Fruit fly (Drosophila melanogaster): Measurements from ENCODE around the gene MRP.

Gene MRP

dm6 chr2L:12681603-12682368, 37.1 kb upstream of the MRP start:
- TF ChIP-seq CG34367 (tag; optimal IDR thresholded peaks at IDR 0.05): no peak
- TF ChIP-seq CG12605 (GFP tag; IDR thresholded peaks at IDR 0.05): no peak
- TF ChIP-seq CG10348 (GFP tag; IDR thresholded peaks at IDR 0.05): no peak

- no peak for TF ChIP-seq CG4496 (GFP tag; IDR thresholded peaks at IDR 0.05)
- no peak for TF ChIP-seq Snoo (tag; optimal IDR thresholded peaks at IDR 0.05)
- TF ChIP-seq CG13204 (GFP tag; optimal IDR thresholded peaks at IDR 0.05): no peak
- TF ChIP-seq CG32121 (GFP tag; IDR thresholded peaks at IDR 0.05): no peak
- no peak for TF ChIP-seq CG34367 (tag; optimal IDR thresholded peaks at IDR 0.05)
- no peak for TF ChIP-seq gl (tag; optimal IDR thresholded peaks at IDR 0.05)
- no peak for TF ChIP-seq CG8159 (tag; optimal IDR thresholded peaks at IDR 0.05)
- TF ChIP-seq Pif1B (GFP tag; optimal IDR thresholded peaks at IDR 0.05): no peak
- no peak for TF ChIP-seq EcR (GFP tag; optimal IDR thresholded peaks at IDR 0.05)
- no peak for TF ChIP-seq D1 (tag; optimal IDR thresholded peaks at IDR 0.05)
- TF ChIP-seq CG15710 (tag; optimal IDR thresholded peaks at IDR 0.05): no peak
- TF ChIP-seq CG17806 (tag; optimal IDR thresholded peaks at IDR 0.05): no peak
- no peak for TF ChIP-seq CG12605 (GFP tag; IDR thresholded peaks at IDR 0.05)
- no peak for TF ChIP-seq CG10348 (GFP tag; IDR thresholded peaks at IDR 0.05)
- no peak for TF ChIP-seq rn (GFP tag; IDR thresholded peaks at IDR 0.05)
- TF ChIP-seq CG8301 (tag; optimal IDR thresholded peaks at IDR 0.05): no peak
These were observed 32.0 kb upstream of the MRP start for dm6 chr2L:12686811-12687210.

- TF ChIP-seq CG10348 (GFP tag; IDR thresholded peaks at IDR 0.05) (no peak), CG14655 (GFP tag; optimal IDR thresholded peaks at IDR 0.05) (no peak), CG8301 (tag; optimal IDR thresholded peaks at IDR 0.05) (no peak), D1 (tag; optimal IDR thresholded peaks at IDR 0.05) (no peak), gl (tag; optimal IDR thresholded peaks at IDR 0.05) (no peak), CG13204 (GFP tag; optimal IDR thresholded peaks at IDR 0.05) (no peak), CG4496 (GFP tag; IDR thresholded peaks at IDR 0.05) (no peak), CG15710 (tag; optimal IDR thresholded peaks at IDR 0.05) (no peak), Pif1A (GFP tag; optimal IDR thresholded peaks at IDR 0.05) (no peak), rn (GFP tag; IDR thresholded peaks at IDR 0.05) (no peak), Pif1B (GFP tag; optimal IDR thresholded peaks at IDR 0.05) (no peak)
These were observed 29.5 kb upstream of the MRP start for dm6 chr2L:12689281-12689765.

dm6 chr2L:12692343-12693079, 26.3 kb upstream of the MRP start, which contains the start of the genes CCT4 and CG6153:
Gene CCT4, minus strand, starts transcription at chr2L:12692934.
Gene CG6153, plus strand, starts transcription at chr2L:12692993.
- TF ChIP-seq fd96Ca (GFP tag; IDR thresholded peaks at IDR 0.05) (0 out of 3 replicates have a peak, but pooled peaks have one; percentile 25), Snoo (tag; optimal IDR thresholded peaks at IDR 0.05) (no peak)

dm6 chr2L:12694823-12695420, 23.9 kb upstream of the MRP start, which contains the start of the genes IFT43 and PICK1:
Gene IFT43, minus strand, starts transcription at chr2L:12694988.
Gene PICK1, plus strand, starts transcription at chr2L:12695033.
- no peak for TF ChIP-seq CG15710 (tag; optimal IDR thresholded peaks at IDR 0.05)
- no peak for TF ChIP-seq CG8159 (tag; optimal IDR thresholded peaks at IDR 0.05)
- no peak for TF ChIP-seq CG10348 (GFP tag; IDR thresholded peaks at IDR 0.05)
- TF ChIP-seq Ets98B (GFP tag; IDR thresholded peaks at IDR 0.05): no peak
- no peak for TF ChIP-seq CG34367 (tag; optimal IDR thresholded peaks at IDR 0.05)
- TF ChIP-seq CG32121 (GFP tag; IDR thresholded peaks at IDR 0.05): no peak
- TF ChIP-seq fd96Ca (GFP tag; IDR thresholded peaks at IDR 0.05): 0 out of 3 replicates have a peak, but pooled peaks have one; percentile 30
- TF ChIP-seq Pif1A (GFP tag; optimal IDR thresholded peaks at IDR 0.05): no peak
- TF ChIP-seq EcR (GFP tag; optimal IDR thresholded peaks at IDR 0.05): no peak
- TF ChIP-seq D1 (tag; optimal IDR thresholded peaks at IDR 0.05): no peak
- no peak for TF ChIP-seq rn (GFP tag; IDR thresholded peaks at IDR 0.05)
- no peak for TF ChIP-seq CG17806 (tag; optimal IDR thresholded peaks at IDR 0.05)
- TF ChIP-seq gl (tag; optimal IDR thresholded peaks at IDR 0.05): no peak
- no peak for TF ChIP-seq CG13204 (GFP tag; optimal IDR thresholded peaks at IDR 0.05)
- no peak for TF ChIP-seq Snoo (tag; optimal IDR thresholded peaks at IDR 0.05)
- TF ChIP-seq CG12605 (GFP tag; IDR thresholded peaks at IDR 0.05): peak; percentile 71
- TF ChIP-seq CG8301 (tag; optimal IDR thresholded peaks at IDR 0.05): no peak
- no peak for TF ChIP-seq Pif1B (GFP tag; optimal IDR thresholded peaks at IDR 0.05)

- TF ChIP-seq Snoo (tag; optimal IDR thresholded peaks at IDR 0.05) (no peak), CG10348 (GFP tag; IDR thresholded peaks at IDR 0.05) (no peak), CG34367 (tag; optimal IDR thresholded peaks at IDR 0.05) (no peak), Pif1B (GFP tag; optimal IDR thresholded peaks at IDR 0.05) (no peak), D1 (tag; optimal IDR thresholded peaks at IDR 0.05) (no peak), fd96Ca (GFP tag; IDR thresholded peaks at IDR 0.05) (no peak), CG9948 (tag; optimal IDR thresholded peaks at IDR 0.05) (no peak), EcR (GFP tag; optimal IDR thresholded peaks at IDR 0.05) (no peak), gl (tag; optimal IDR thresholded peaks at IDR 0.05) (no peak), CG4496 (GFP tag; IDR thresholded peaks at IDR 0.05) (no peak), rn (GFP tag; IDR thresholded peaks at IDR 0.05) (no peak), CG13204 (GFP tag; optimal IDR thresholded peaks at IDR 0.05) (no peak)
These were observed 21.6 kb upstream of the MRP start, which contains the start of gene CG5781 for dm6 chr2L:12697223-12697622. Gene CG5781, minus strand, starts transcription at chr2L:12697323.

Measured in whole organism, pupa.